Fruit fly (Drosophila melanogaster) whole organism, embryonic: ENCODE results near the gene CG16978.
A peak's percentile ranks its signal among the peaks of the same experiment; 100 is the strongest.

Experiments
- ATbp ChIP-seq: fragments of 200-800 bp; sonication (Bioruptor generic); optimal IDR thresholded peaks from 2 replicates; lab custom pipeline; 2017; ENCODE audit warnings: missing biosample characterization, mild to moderate bottlenecking, missing genetic modification characterization, missing genetic modification reagents
- Atf3 ChIP-seq: fragments of 200-800 bp; sonication (Bioruptor generic); optimal IDR thresholded peaks from 3 replicates; lab custom pipeline; 2016; ENCODE audit warnings: missing biosample characterization, missing genetic modification characterization
- B-H2 ChIP-seq: fragments of 200-800 bp; sonication (Bioruptor generic); optimal IDR thresholded peaks from 2 replicates; lab custom pipeline; 2018; ENCODE audit warnings: missing biosample characterization, mild to moderate bottlenecking, missing genetic modification characterization
- Bdp1 ChIP-seq: fragments of 200-800 bp; sonication (Bioruptor generic); optimal IDR thresholded peaks from 3 replicates; lab custom pipeline; 2016; ENCODE audit warnings: missing biosample characterization, missing genetic modification characterization
- CG10267 ChIP-seq: fragments of 200-800 bp; sonication (Bioruptor generic); optimal IDR thresholded peaks from 2 replicates; lab custom pipeline; 2018; ENCODE audit warnings: missing biosample characterization, mild to moderate bottlenecking, missing genetic modification characterization, moderate library complexity
- CG10654 ChIP-seq: fragments of 200-800 bp; sonication (Bioruptor generic); optimal IDR thresholded peaks from 2 replicates; lab custom pipeline; 2016; ENCODE audit warnings: missing biosample characterization, missing genetic modification characterization
- CG11560 ChIP-seq: fragments of 200-800 bp; sonication (Bioruptor generic); IDR thresholded peaks from 3 replicates; pipeline ENCODE4 v1.3.6; 2022; ENCODE audit warnings: missing biosample characterization, missing genetic modification characterization
- CG12219 ChIP-seq: fragments of 200-800 bp; sonication (Bioruptor generic); optimal IDR thresholded peaks from 3 replicates; lab custom pipeline; 2018; ENCODE audit warnings: missing biosample characterization, mild to moderate bottlenecking, missing genetic modification characterization
- CG12744 ChIP-seq: fragments of 200-800 bp; sonication (Bioruptor generic); optimal IDR thresholded peaks from 2 replicates; lab custom pipeline; 2016; ENCODE audit warnings: missing biosample characterization, missing genetic modification characterization
- CG14667 ChIP-seq: fragments of 200-800 bp; sonication (Bioruptor generic); IDR thresholded peaks from 2 replicates; pipeline ENCODE4 v1.3.6; 2022; ENCODE audit warnings: missing biosample characterization, missing genetic modification characterization
- CG14860 ChIP-seq: fragments of 200-800 bp; sonication (Bioruptor generic); IDR thresholded peaks from 3 replicates; pipeline ENCODE4 v1.3.6; 2022; ENCODE audit warnings: missing biosample characterization, missing genetic modification characterization; ENCODE audit not compliant: partially characterized antibody
- CG15269 ChIP-seq: fragments of 200-800 bp; sonication (Bioruptor generic); optimal IDR thresholded peaks from 2 replicates; lab custom pipeline; 2018; ENCODE audit warnings: missing biosample characterization, mild to moderate bottlenecking, missing genetic modification characterization, moderate library complexity
- CG15479 ChIP-seq: fragments of 200-800 bp; sonication (Bioruptor generic); optimal IDR thresholded peaks from 3 replicates; lab custom pipeline; 2019; ENCODE audit warnings: missing biosample characterization, mild to moderate bottlenecking, missing genetic modification characterization, moderate library complexity
- CG15696 ChIP-seq: fragments of 200-800 bp; sonication (Bioruptor generic); optimal IDR thresholded peaks from 2 replicates; lab custom pipeline; 2019; ENCODE audit warnings: missing biosample characterization, mild to moderate bottlenecking, missing genetic modification characterization, moderate library complexity
- CG2116 ChIP-seq: fragments of 200-800 bp; sonication (Bioruptor generic); optimal IDR thresholded peaks from 3 replicates; lab custom pipeline; 2018; ENCODE audit warnings: missing biosample characterization, mild to moderate bottlenecking, missing genetic modification characterization
- CG32532 ChIP-seq: fragments of 200-800 bp; sonication (Bioruptor generic); IDR thresholded peaks from 2 replicates; pipeline ENCODE4 v1.3.6; 2022; ENCODE audit warnings: missing biosample characterization, missing genetic modification characterization
- CG3281 ChIP-seq: fragments of 200-800 bp; sonication (Bioruptor generic); optimal IDR thresholded peaks from 3 replicates; lab custom pipeline; 2017; ENCODE audit warnings: missing biosample characterization, mild to moderate bottlenecking, missing genetic modification characterization
- CG3726 ChIP-seq: fragments of 200-800 bp; sonication (Bioruptor generic); IDR thresholded peaks from 3 replicates; pipeline ENCODE4, ENCODE4 v1.3.6; 2022; ENCODE audit warnings: missing biosample characterization, missing genetic modification characterization
- CG6272 ChIP-seq: fragments of 200-800 bp; sonication (Bioruptor generic); IDR thresholded peaks from 2 replicates; pipeline ENCODE4 v1.3.6; 2022; ENCODE audit warnings: missing biosample characterization, missing genetic modification characterization
- CG7963 ChIP-seq: fragments of 200-800 bp; sonication (Bioruptor generic); IDR thresholded peaks from 3 replicates; pipeline ENCODE4 v1.3.6; 2022; ENCODE audit warnings: missing biosample characterization, missing genetic modification characterization; ENCODE audit not compliant: partially characterized antibody
- CG8290 ChIP-seq, 3 experiments: fragments of 200-800 bp; sonication (Bioruptor generic); optimal IDR thresholded peaks; 2 replicates each; lab custom pipeline; 2016 to 2019; ENCODE audit warnings: missing biosample characterization in 3 of 3, missing genetic modification characterization in 3 of 3, mild to moderate bottlenecking in 2 of 3, moderate library complexity in 1 of 3
- CG9437 ChIP-seq: fragments of 200-800 bp; sonication (Bioruptor generic); optimal IDR thresholded peaks from 2 replicates; lab custom pipeline; 2018; ENCODE audit warnings: missing biosample characterization, mild to moderate bottlenecking, missing genetic modification characterization
- CoRest ChIP-seq: fragments of 200-800 bp; sonication (Bioruptor generic); optimal IDR thresholded peaks from 3 replicates; lab custom pipeline; 2018; ENCODE audit warnings: missing biosample characterization, mild to moderate bottlenecking, missing genetic modification characterization, moderate library complexity
- Dek ChIP-seq: fragments of 200-800 bp; sonication (Bioruptor generic); optimal IDR thresholded peaks from 3 replicates; lab custom pipeline; 2019; ENCODE audit warnings: missing biosample characterization, mild to moderate bottlenecking, missing genetic modification characterization, moderate library complexity
- Fer2 ChIP-seq: fragments of 200-800 bp; sonication (Bioruptor generic); optimal IDR thresholded peaks from 2 replicates; lab custom pipeline; 2018; ENCODE audit warnings: missing biosample characterization, mild to moderate bottlenecking, missing genetic modification characterization, moderate library complexity
- H2.0 ChIP-seq: fragments of 200-800 bp; sonication (Bioruptor generic); IDR thresholded peaks from 2 replicates; pipeline ENCODE4 v1.3.6; 2022; ENCODE audit warnings: missing biosample characterization, missing genetic modification characterization
- Poxn ChIP-seq: fragments of 200-800 bp; sonication (Bioruptor generic); IDR thresholded peaks from 2 replicates; pipeline ENCODE4 v1.3.6; 2022; ENCODE audit warnings: missing biosample characterization, missing genetic modification characterization
- TFAM ChIP-seq: fragments of 200-800 bp; sonication (Bioruptor generic); optimal IDR thresholded peaks from 2 replicates; lab custom pipeline; 2017; ENCODE audit warnings: missing biosample characterization, missing genetic modification characterization, inconsistent platforms
- bsh ChIP-seq, 2 experiments: fragments of 200-800 bp; sonication (Bioruptor generic); optimal IDR thresholded peaks; 2 replicates each; lab custom pipeline; 2017 to 2018; ENCODE audit warnings: mild to moderate bottlenecking in 2 of 2, missing biosample characterization in 2 of 2, missing genetic modification characterization in 2 of 2, moderate library complexity in 1 of 2
- chif ChIP-seq, 2 experiments: fragments of 200-800 bp; sonication (Bioruptor generic); optimal IDR thresholded peaks; 3 replicates each; lab custom pipeline; 2016; ENCODE audit warnings: missing biosample characterization in 2 of 2, missing genetic modification characterization in 2 of 2
- corto ChIP-seq: fragments of 200-800 bp; sonication (Bioruptor generic); optimal IDR thresholded peaks from 2 replicates; lab custom pipeline; 2016; ENCODE audit warnings: missing biosample characterization, mild to moderate bottlenecking, missing genetic modification characterization, moderate library complexity
- da ChIP-seq: fragments of 200-800 bp; sonication (Bioruptor generic); optimal IDR thresholded peaks from 2 replicates; lab custom pipeline; 2016; ENCODE audit warnings: missing biosample characterization, missing genetic modification characterization
- fd3F ChIP-seq: fragments of 200-800 bp; sonication (Bioruptor generic); optimal IDR thresholded peaks from 2 replicates; lab custom pipeline; 2018; ENCODE audit warnings: missing biosample characterization, mild to moderate bottlenecking, missing genetic modification characterization, moderate library complexity
- fu2 ChIP-seq: fragments of 200-800 bp; sonication (Bioruptor generic); optimal IDR thresholded peaks from 2 replicates; lab custom pipeline; 2016; ENCODE audit warnings: missing biosample characterization, missing genetic modification characterization
- hkb ChIP-seq, 2 experiments: fragments of 200-800 bp in 1 of 2; fragments of >200 bp in 1 of 2; sonication (Bioruptor generic) in 1 of 2; IDR thresholded peaks in 1 of 2; optimal IDR thresholded peaks in 1 of 2; 2 replicates each; pipeline versions ENCODE4 v1.3.6 to Lab custom; 2017 to 2022; ENCODE audit warnings: missing biosample characterization in 1 of 2, missing genetic modification characterization in 1 of 2
- lola ChIP-seq, 3 experiments: fragments of >200 bp in 2 of 3; fragments of 200-800 bp in 1 of 3; sonication (Bioruptor generic) in 1 of 3; optimal IDR thresholded peaks; 2 replicates each; lab custom pipeline; 2017 to 2019; ENCODE audit warnings: missing biosample characterization in 3 of 3, missing genetic modification characterization in 3 of 3, mild to moderate bottlenecking in 1 of 3, moderate library complexity in 1 of 3
- mld ChIP-seq: fragments of 200-800 bp; sonication (Bioruptor generic); IDR thresholded peaks from 3 replicates; pipeline ENCODE4 v1.3.6; 2022; ENCODE audit warnings: missing biosample characterization, missing genetic modification characterization; ENCODE audit not compliant: partially characterized antibody
- otp ChIP-seq: fragments of 200-800 bp; sonication (Bioruptor generic); IDR thresholded peaks from 3 replicates; pipeline ENCODE4, ENCODE4 v1.3.6; 2022; ENCODE audit warnings: missing biosample characterization, missing genetic modification characterization
- pita ChIP-seq: fragments of 200-800 bp; sonication (Bioruptor generic); optimal IDR thresholded peaks from 2 replicates; lab custom pipeline; 2017; ENCODE audit warnings: missing biosample characterization, mild to moderate bottlenecking, missing genetic modification characterization
- psq ChIP-seq: fragments of 200-800 bp; sonication (Bioruptor generic); optimal IDR thresholded peaks from 2 replicates; lab custom pipeline; 2017; ENCODE audit warnings: missing biosample characterization, missing genetic modification characterization
- repo ChIP-seq: fragments of 200-800 bp; sonication (Bioruptor generic); optimal IDR thresholded peaks from 2 replicates; lab custom pipeline; 2016; ENCODE audit warnings: missing biosample characterization, missing genetic modification characterization
- salm ChIP-seq: fragments of 200-800 bp; sonication (Bioruptor generic); optimal IDR thresholded peaks from 2 replicates; lab custom pipeline; 2018; ENCODE audit warnings: missing biosample characterization, mild to moderate bottlenecking, missing genetic modification characterization
- sna ChIP-seq: fragments of 200-800 bp; sonication (Bioruptor generic); IDR thresholded peaks from 2 replicates; pipeline ENCODE4 v1.3.6; 2022; ENCODE audit warnings: missing biosample characterization, missing genetic modification characterization; ENCODE audit not compliant: partially characterized antibody
- stwl ChIP-seq: fragments of 200-800 bp; sonication (Bioruptor generic); optimal IDR thresholded peaks from 3 replicates; lab custom pipeline; 2018; ENCODE audit warnings: missing biosample characterization, mild to moderate bottlenecking, missing genetic modification characterization, moderate library complexity
- tll ChIP-seq, 2 experiments: fragments of 200-800 bp in 1 of 2; fragments of >200 bp in 1 of 2; sonication (Bioruptor generic) in 1 of 2; optimal IDR thresholded peaks; 2 replicates each; lab custom pipeline; 2017 to 2019; ENCODE audit warnings: missing biosample characterization in 2 of 2, missing genetic modification characterization in 2 of 2, mild to moderate bottlenecking in 1 of 2, moderate library complexity in 1 of 2
- wor ChIP-seq: fragments of 200-800 bp; sonication (Bioruptor generic); IDR thresholded peaks from 2 replicates; pipeline ENCODE4 v1.3.6; 2022; ENCODE audit warnings: missing biosample characterization, missing genetic modification characterization
- zf30C ChIP-seq: fragments of 200-800 bp; sonication (Bioruptor generic); optimal IDR thresholded peaks from 3 replicates; lab custom pipeline; 2018; ENCODE audit warnings: missing biosample characterization, mild to moderate bottlenecking, missing genetic modification characterization

The CG16978 gene

dm6 chr2L:13145035-13145683 is 1.7 kb upstream of the CG16978 start (continued):
- no peak for TF ChIP-seq CG8290 (GFP tag; optimal IDR thresholded peaks at IDR 0.05; lab: Kevin White, UChicago)
- TF ChIP-seq CG8290 (tag; optimal IDR thresholded peaks at IDR 0.05; lab: Kevin White, UChicago) = peak in 1 of 2 experiments; percentile 42
- peak; percentile 85 for TF ChIP-seq CG3281 (GFP tag; lab: Kevin White, UChicago)
- TF ChIP-seq stwl = no peak
- TF ChIP-seq repo (GFP tag; lab: Kevin White, UChicago) = peak; percentile 46
- TF ChIP-seq hkb (optimal IDR thresholded peaks at IDR 0.05; lab: Kevin White, UChicago) = no peak
- TF ChIP-seq hkb (GFP tag; IDR thresholded peaks at IDR 0.05; lab: Robert Waterston, UW) = peak; percentile 85
- peak; percentile 87 for TF ChIP-seq CoRest (tag; lab: Kevin White, UChicago)
- TF ChIP-seq CG12219 = peak; percentile 63
- TF ChIP-seq CG2116 = no peak
- peak; percentile 71 for TF ChIP-seq CG12744
- TF ChIP-seq CG15479 (GFP tag; lab: Kevin White, UChicago) = no peak
- 0 out of 2 replicates have a peak, but pooled peaks have one; percentile 10 for TF ChIP-seq wor
- TF ChIP-seq CG14860 (GFP tag; lab: Robert Waterston, UW) = no peak
- TF ChIP-seq CG9437 = peak; percentile 41
- 0 out of 3 replicates have a peak, but pooled peaks have one; percentile 56 for TF ChIP-seq CG11560 (tag; lab: Robert Waterston, UW)
- TF ChIP-seq CG15269 (tag; lab: Kevin White, UChicago) = peak; percentile 84
- TF ChIP-seq ATbp (GFP tag; lab: Kevin White, UChicago) = peak; percentile 10
- TF ChIP-seq fd3F (GFP tag; lab: Kevin White, UChicago) = peak; percentile 84
- TF ChIP-seq corto (GFP tag; lab: Kevin White, UChicago) = no peak
- TF ChIP-seq sna (GFP tag; lab: Robert Waterston, UW) = no peak
- TF ChIP-seq CG32532 (GFP tag; lab: Robert Waterston, UW) = peak; percentile 91
- TF ChIP-seq Bdp1 (GFP tag; lab: Kevin White, UChicago) = no peak
- peak; percentile 10 for TF ChIP-seq Atf3
- TF ChIP-seq CG10654 (GFP tag; lab: Kevin White, UChicago) = peak; percentile 51
- no peak for TF ChIP-seq B-H2 (GFP tag; lab: Kevin White, UChicago)
- TF ChIP-seq CG3726 (GFP tag; lab: Robert Waterston, UW) = 0 out of 3 replicates have a peak, but pooled peaks have one; percentile 40
- no peak for TF ChIP-seq salm (tag; lab: Kevin White, UChicago)
- peak; percentile 50; the same call in 1 of the 2 replicates for TF ChIP-seq Poxn (GFP tag; lab: Robert Waterston, UW)
- TF ChIP-seq tll (GFP tag; optimal IDR thresholded peaks at IDR 0.05; lab: Kevin White, UChicago) = no peak
- TF ChIP-seq H2.0 = peak; percentile 67
- TF ChIP-seq bsh (GFP tag; optimal IDR thresholded peaks at IDR 0.05; lab: Kevin White, UChicago) = peak in 1 of 2 experiments; percentile 34
- TF ChIP-seq CG10267 = peak; percentile 54
- TF ChIP-seq lola (GFP tag; optimal IDR thresholded peaks at IDR 0.05; lab: Kevin White, UChicago) = no peak
- no peak for TF ChIP-seq mld (GFP tag; lab: Robert Waterston, UW)
- peak; percentile 59 for TF ChIP-seq fu2 (GFP tag; lab: Kevin White, UChicago)
- TF ChIP-seq otp (GFP tag; lab: Robert Waterston, UW) = peak; percentile 57; the same call in 2 of the 3 replicates
- no peak for TF ChIP-seq pita (GFP tag; lab: Kevin White, UChicago)
- peak; percentile 49 to 51 for TF ChIP-seq chif (GFP tag; optimal IDR thresholded peaks at IDR 0.05; lab: Kevin White, UChicago)
- TF ChIP-seq da (GFP tag; lab: Kevin White, UChicago) = no peak
- peak; percentile 70 for TF ChIP-seq Dek (tag; lab: Kevin White, UChicago)
- TF ChIP-seq CG7963 (GFP tag; lab: Robert Waterston, UW) = no peak
- TF ChIP-seq CG6272 (GFP tag; lab: Robert Waterston, UW) = peak; percentile 64; the same call in 1 of the 2 replicates
- peak; percentile 58 for TF ChIP-seq Fer2 (tag; lab: Kevin White, UChicago)
- TF ChIP-seq psq (GFP tag; lab: Kevin White, UChicago) = no peak
- peak; percentile 12 for TF ChIP-seq CG15696 (tag; lab: Kevin White, UChicago)
- peak; percentile 63 for TF ChIP-seq CG14667 (GFP tag; lab: Robert Waterston, UW)
- TF ChIP-seq zf30C (GFP tag; lab: Kevin White, UChicago) = no peak
- no peak for TF ChIP-seq TFAM
